Worm (Caenorhabditis elegans) whole organism, late embryonic: ENCODE measurements around the gene cytb-5.1.
A peak's percentile ranks its signal among the peaks of the same experiment; 100 is the strongest.

ENCODE experiments used
- dmd-4 ChIP-seq: sonication (generic microtip); optimal IDR thresholded peaks from 2 replicates; lab custom pipeline; 2016; ENCODE audit warnings: borderline replicate concordance, missing genetic modification characterization, missing compliant biosample characterization
- elt-2 ChIP-seq: sonication (generic microtip); optimal IDR thresholded peaks from 2 replicates; lab custom pipeline; 2016; ENCODE audit warnings: missing genetic modification reagents, missing genetic modification characterization, missing compliant biosample characterization
- elt-4 ChIP-seq: sonication (generic microtip); optimal IDR thresholded peaks from 2 replicates; lab custom pipeline; 2016; ENCODE audit warnings: missing genetic modification characterization, missing compliant biosample characterization
- nhr-11 ChIP-seq: fragments of 150-350 bp; optimal IDR thresholded peaks from 2 replicates; lab custom pipeline; 2014; ENCODE audit warnings: missing biosample characterization, missing genetic modification characterization
- pha-4 ChIP-seq: fragments of 150-350 bp; optimal IDR thresholded peaks from 2 replicates; lab custom pipeline; 2018; ENCODE audit warnings: missing biosample characterization, missing genetic modification reagents, missing genetic modification characterization
- pqm-1 ChIP-seq: sonication (generic microtip); optimal IDR thresholded peaks from 2 replicates; lab custom pipeline; 2016; ENCODE audit warnings: missing genetic modification characterization, missing compliant biosample characterization
- syd-9 ChIP-seq: sonication (generic microtip); optimal IDR thresholded peaks from 2 replicates; lab custom pipeline; 2016; ENCODE audit warnings: mild to moderate bottlenecking, missing genetic modification characterization, moderate library complexity, missing compliant biosample characterization
- unc-42 ChIP-seq: sonication (generic microtip); optimal IDR thresholded peaks from 2 replicates; lab custom pipeline; 2016; ENCODE audit warnings: missing genotype, missing genetic modification characterization, missing compliant biosample characterization
- unc-86 ChIP-seq: sonication (generic microtip); optimal IDR thresholded peaks from 2 replicates; lab custom pipeline; 2016; ENCODE audit warnings: missing genetic modification characterization, missing compliant biosample characterization

DNA sequence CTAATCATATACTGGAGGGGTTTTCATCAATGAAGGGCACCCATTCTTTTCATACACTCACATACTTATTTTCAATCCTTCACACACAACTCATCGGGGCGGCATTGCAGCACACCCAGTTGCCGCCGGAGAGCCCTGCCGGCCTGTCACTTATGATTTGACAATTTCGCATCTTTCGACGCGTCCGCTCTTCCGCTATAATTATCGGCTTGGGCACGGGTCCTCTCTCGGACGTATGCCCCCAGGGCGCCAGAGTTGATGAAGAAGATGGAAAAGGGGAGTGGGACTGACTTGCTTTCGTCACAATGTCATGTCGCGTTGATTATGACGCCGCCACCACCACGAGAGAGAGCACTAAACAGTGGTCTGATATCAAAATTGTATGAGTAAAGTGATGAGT, 42.6 kb downstream of the cytb-5.1 start:
- TF ChIP-seq pqm-1 (tag; lab: Kevin White, UChicago), result no peak
- TF ChIP-seq elt-4 (tag; lab: Kevin White, UChicago), result no peak
- TF ChIP-seq dmd-4 (tag; lab: Kevin White, UChicago), result no peak
- TF ChIP-seq elt-2 (tag; lab: Kevin White, UChicago), result no peak
- TF ChIP-seq unc-86 (tag; lab: Kevin White, UChicago), result no peak
- TF ChIP-seq nhr-11 (tag; lab: Kevin White, UChicago), result no peak
- no peak for TF ChIP-seq pha-4 (tag; lab: Kevin White, UChicago)
- no peak for TF ChIP-seq syd-9
- TF ChIP-seq unc-42 (tag; lab: Kevin White, UChicago), result peak; percentile 13
